Fruit fly (Drosophila melanogaster): ENCODE results near the gene sp3.

sp3 gene

DNA sequence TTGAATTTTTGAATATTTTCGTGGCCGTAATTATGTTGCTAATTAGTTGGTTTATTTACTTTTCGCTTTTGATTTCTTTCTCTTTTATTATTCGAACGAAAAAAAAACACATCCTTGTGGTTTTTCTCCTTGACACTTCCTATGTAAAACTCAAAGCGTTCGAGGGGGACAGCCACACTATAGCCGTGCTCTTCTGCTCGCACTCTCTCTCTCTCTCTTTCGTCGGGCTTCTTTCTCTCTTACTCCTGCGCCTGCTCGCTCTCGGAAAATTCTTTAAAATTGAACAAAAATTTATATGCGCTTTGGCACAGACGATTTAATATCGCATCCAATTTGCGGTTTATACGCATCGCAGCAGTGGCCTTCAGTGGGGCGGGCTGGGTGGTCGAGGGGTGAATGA lies 37.2 kb downstream of the sp3 start:
- TF ChIP-seq CG33017 (tag; optimal IDR thresholded peaks at IDR 0.05) (no peak), CG11617 (GFP tag; optimal IDR thresholded peaks at IDR 0.05) (no peak), CG12768 (GFP tag; optimal IDR thresholded peaks at IDR 0.05) (no peak), CG14711 (tag; optimal IDR thresholded peaks at IDR 0.05) (no peak), Mnt (GFP tag; optimal IDR thresholded peaks at IDR 0.05) (no peak)

DNA sequence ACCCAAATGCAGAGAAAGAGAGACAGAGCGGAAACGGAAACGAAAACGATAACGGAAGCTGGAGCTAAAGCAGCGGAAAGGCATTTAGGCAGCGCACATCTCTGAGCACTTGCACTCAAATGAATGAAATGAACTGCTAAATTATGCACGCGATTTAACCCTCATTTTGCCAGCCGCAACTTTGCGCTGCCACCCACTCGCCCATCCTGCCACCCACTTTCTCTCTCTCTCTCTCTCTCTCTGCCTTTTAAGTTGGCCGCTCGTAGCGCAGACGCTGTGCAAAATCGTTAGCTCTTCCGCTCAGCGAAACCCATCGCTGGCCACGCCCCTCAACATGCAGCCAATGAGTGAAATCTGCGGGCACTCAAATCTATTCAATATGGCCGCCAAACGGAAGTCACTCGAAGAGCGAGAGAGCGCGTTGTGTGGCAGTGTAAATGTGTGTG lies 40.7 kb downstream of the sp3 start:
- no peak for TF ChIP-seq CG7101 (tag; optimal IDR thresholded peaks at IDR 0.05)
- TF ChIP-seq CG14711 (tag; optimal IDR thresholded peaks at IDR 0.05) = no peak
- TF ChIP-seq CG33017 (tag; optimal IDR thresholded peaks at IDR 0.05) = no peak
- no peak for TF ChIP-seq tj (GFP tag; optimal IDR thresholded peaks at IDR 0.05)
- no peak for TF ChIP-seq bab1 (GFP tag; optimal IDR thresholded peaks at IDR 0.05)
- no peak for TF ChIP-seq CG5204 (GFP tag; optimal IDR thresholded peaks at IDR 0.05)
- TF ChIP-seq CG11617 (GFP tag; optimal IDR thresholded peaks at IDR 0.05) = no peak
- TF ChIP-seq Hr96 (GFP tag; optimal IDR thresholded peaks at IDR 0.05) = no peak
- no peak for TF ChIP-seq pad (GFP tag; optimal IDR thresholded peaks at IDR 0.05)
- no peak for TF ChIP-seq Crg-1 (GFP tag; optimal IDR thresholded peaks at IDR 0.05)
- TF ChIP-seq ovo (GFP tag; optimal IDR thresholded peaks at IDR 0.05) = no peak
- no peak for TF ChIP-seq CG7045 (GFP tag; optimal IDR thresholded peaks at IDR 0.05)
- no peak for TF ChIP-seq CG12768 (GFP tag; optimal IDR thresholded peaks at IDR 0.05)
- TF ChIP-seq toe (GFP tag; optimal IDR thresholded peaks at IDR 0.05) = no peak
- no peak for TF ChIP-seq Mnt (GFP tag; optimal IDR thresholded peaks at IDR 0.05)
- no peak for TF ChIP-seq cic (GFP tag; optimal IDR thresholded peaks at IDR 0.05)

DNA sequence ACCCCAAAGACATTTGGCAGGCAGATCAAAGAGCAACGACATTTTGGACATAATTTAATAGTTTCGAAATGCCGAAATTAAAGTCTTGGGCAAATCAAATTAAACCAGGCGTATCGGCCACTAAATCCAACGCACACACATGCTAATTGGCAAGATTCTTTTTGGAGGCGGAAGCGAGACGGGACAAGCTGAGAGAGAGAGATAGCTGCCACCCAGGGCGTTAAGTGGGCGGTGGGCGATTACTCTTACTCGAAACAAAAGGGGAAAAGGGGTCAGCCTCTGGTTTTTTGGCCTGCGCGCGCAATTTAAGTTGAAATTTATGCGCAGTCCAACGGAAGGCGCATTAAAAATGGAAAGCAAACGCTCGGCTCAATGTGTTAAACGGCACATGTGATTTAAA lies 42.6 kb downstream of the sp3 start:
- TF ChIP-seq Clk (GFP tag; optimal IDR thresholded peaks at IDR 0.05) = no peak
- no peak for TF ChIP-seq CG1620 (GFP tag; optimal IDR thresholded peaks at IDR 0.05)
- TF ChIP-seq Mnt (GFP tag; optimal IDR thresholded peaks at IDR 0.05) = no peak
- no peak for TF ChIP-seq tj (GFP tag; optimal IDR thresholded peaks at IDR 0.05)
- TF ChIP-seq kay (GFP tag; ENCODE audit: borderline replicate concordance) = no peak
- TF ChIP-seq CG33017 (tag; optimal IDR thresholded peaks at IDR 0.05) = no peak
- TF ChIP-seq Hr96 (GFP tag; optimal IDR thresholded peaks at IDR 0.05) = no peak
- no peak for TF ChIP-seq CG11617 (GFP tag; optimal IDR thresholded peaks at IDR 0.05)
- no peak for TF ChIP-seq toe (GFP tag; optimal IDR thresholded peaks at IDR 0.05)
- no peak for TF ChIP-seq CG5204 (GFP tag; optimal IDR thresholded peaks at IDR 0.05)
- TF ChIP-seq CG12768 (GFP tag; optimal IDR thresholded peaks at IDR 0.05) = no peak
- TF ChIP-seq bab1 (GFP tag; optimal IDR thresholded peaks at IDR 0.05) = no peak
- TF ChIP-seq Crg-1 (GFP tag; optimal IDR thresholded peaks at IDR 0.05) = no peak
- TF ChIP-seq CG14711 (tag; optimal IDR thresholded peaks at IDR 0.05) = no peak

DNA sequence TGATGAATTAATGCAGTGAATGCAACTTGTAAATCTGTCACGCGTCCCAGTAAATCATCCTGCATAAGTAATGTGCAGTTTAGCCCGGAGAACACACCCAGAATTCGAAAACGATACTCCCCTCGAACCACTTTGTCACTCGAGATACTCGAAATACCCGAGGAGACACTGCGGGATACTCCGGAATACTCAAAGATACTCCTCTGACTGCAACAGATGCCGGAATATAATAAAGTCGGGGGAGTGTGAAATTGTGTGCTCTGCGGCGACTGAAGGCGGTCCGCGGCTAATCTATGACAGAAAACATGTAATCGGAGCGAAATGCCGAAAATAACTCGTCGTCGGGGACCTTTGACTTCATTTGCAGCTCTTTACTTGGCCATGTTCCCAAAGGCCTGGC lies 45.6 kb downstream of the sp3 start:
- no peak for TF ChIP-seq CG33017 (tag; optimal IDR thresholded peaks at IDR 0.05)
- TF ChIP-seq Crg-1 (GFP tag; optimal IDR thresholded peaks at IDR 0.05) = no peak
- no peak for TF ChIP-seq Mnt (GFP tag; optimal IDR thresholded peaks at IDR 0.05)
- no peak for TF ChIP-seq CG14711 (tag; optimal IDR thresholded peaks at IDR 0.05)
- TF ChIP-seq kay (GFP tag; ENCODE audit: borderline replicate concordance) = no peak
- no peak for TF ChIP-seq Clk (GFP tag; optimal IDR thresholded peaks at IDR 0.05)
- no peak for TF ChIP-seq pad (GFP tag; optimal IDR thresholded peaks at IDR 0.05)
- TF ChIP-seq cnc (optimal IDR thresholded peaks at IDR 0.05) = no peak
- no peak for TF ChIP-seq Hr96 (GFP tag; optimal IDR thresholded peaks at IDR 0.05)
- no peak for TF ChIP-seq ovo (GFP tag; optimal IDR thresholded peaks at IDR 0.05)
- no peak for TF ChIP-seq CG5204 (GFP tag; optimal IDR thresholded peaks at IDR 0.05)
- no peak for TF ChIP-seq toe (GFP tag; optimal IDR thresholded peaks at IDR 0.05)
- no peak for TF ChIP-seq tj (GFP tag; optimal IDR thresholded peaks at IDR 0.05)

DNA sequence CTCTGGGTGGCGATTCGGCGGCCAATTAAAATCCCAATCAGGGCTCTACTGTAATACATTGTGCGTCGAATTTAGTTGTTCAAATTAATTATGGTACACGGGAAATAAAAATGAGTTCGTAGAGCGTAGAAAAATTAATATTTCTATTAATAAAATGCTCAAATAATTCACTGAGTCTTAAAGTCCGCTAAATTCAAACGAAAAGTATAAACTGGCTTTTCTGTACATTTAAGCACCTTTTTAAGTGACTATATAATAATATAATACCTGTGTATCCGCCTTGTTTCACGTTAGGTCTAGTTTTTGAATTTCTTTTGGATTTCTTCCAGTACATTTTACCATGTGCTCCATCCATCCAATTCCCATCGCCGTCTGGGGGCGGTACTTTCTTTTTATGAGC lies 46.1 kb downstream of the sp3 start:
- TF ChIP-seq cic (GFP tag; optimal IDR thresholded peaks at IDR 0.05) = no peak
- TF ChIP-seq CG7045 (GFP tag; optimal IDR thresholded peaks at IDR 0.05) = no peak
- no peak for TF ChIP-seq CG7101 (tag; optimal IDR thresholded peaks at IDR 0.05)
- TF ChIP-seq toe (GFP tag; optimal IDR thresholded peaks at IDR 0.05) = no peak
- TF ChIP-seq kay (GFP tag; ENCODE audit: borderline replicate concordance) = no peak
- no peak for TF ChIP-seq Mnt (GFP tag; optimal IDR thresholded peaks at IDR 0.05)
- no peak for TF ChIP-seq CG12768 (GFP tag; optimal IDR thresholded peaks at IDR 0.05)
- TF ChIP-seq CG1620 (GFP tag; optimal IDR thresholded peaks at IDR 0.05) = no peak
- no peak for TF ChIP-seq CG5204 (GFP tag; optimal IDR thresholded peaks at IDR 0.05)
- TF ChIP-seq CG14711 (tag; optimal IDR thresholded peaks at IDR 0.05) = no peak
- no peak for TF ChIP-seq pad (GFP tag; optimal IDR thresholded peaks at IDR 0.05)

DNA sequence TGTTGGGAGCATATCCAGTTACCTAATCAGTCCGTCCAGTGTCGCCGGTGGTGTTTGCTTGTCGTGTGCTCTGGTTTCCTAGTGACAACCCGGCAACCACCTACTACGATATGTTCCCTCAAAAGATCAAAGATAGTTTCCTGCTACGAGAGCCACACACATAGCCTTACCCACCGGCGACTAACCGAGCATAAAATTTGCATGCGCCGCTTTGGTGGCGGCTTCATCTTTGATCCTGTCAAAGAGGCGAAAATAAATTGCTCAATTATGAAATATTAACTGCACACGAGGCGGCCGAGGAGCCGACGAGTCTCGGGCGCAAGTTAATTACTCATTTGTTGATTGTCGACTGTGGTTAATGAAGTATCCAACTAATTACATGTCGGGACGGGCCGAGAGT lies 48.3 kb downstream of the sp3 start, which contains the start of gene CG15498:
CG15498 (minus strand) TSS at position 101 of the 400 bp plus-strand sequence.
- no peak for TF ChIP-seq toe (GFP tag; optimal IDR thresholded peaks at IDR 0.05)
- TF ChIP-seq Mnt (GFP tag; optimal IDR thresholded peaks at IDR 0.05) = no peak
- TF ChIP-seq CG33017 (tag; optimal IDR thresholded peaks at IDR 0.05) = no peak
- no peak for TF ChIP-seq CG7101 (tag; optimal IDR thresholded peaks at IDR 0.05)
- TF ChIP-seq kay (GFP tag; ENCODE audit: borderline replicate concordance) = no peak
- no peak for TF ChIP-seq CG1620 (GFP tag; optimal IDR thresholded peaks at IDR 0.05)
- no peak for TF ChIP-seq CG11617 (GFP tag; optimal IDR thresholded peaks at IDR 0.05)
- no peak for TF ChIP-seq CG12768 (GFP tag; optimal IDR thresholded peaks at IDR 0.05)
- no peak for TF ChIP-seq cnc (optimal IDR thresholded peaks at IDR 0.05)
- no peak for TF ChIP-seq CG5204 (GFP tag; optimal IDR thresholded peaks at IDR 0.05)
- TF ChIP-seq CG14711 (tag; optimal IDR thresholded peaks at IDR 0.05) = no peak
- TF ChIP-seq ovo (GFP tag; optimal IDR thresholded peaks at IDR 0.05) = no peak
- no peak for TF ChIP-seq pad (GFP tag; optimal IDR thresholded peaks at IDR 0.05)
- TF ChIP-seq CG7045 (GFP tag; optimal IDR thresholded peaks at IDR 0.05) = no peak
- no peak for TF ChIP-seq Crg-1 (GFP tag; optimal IDR thresholded peaks at IDR 0.05)
- no peak for TF ChIP-seq bab1 (GFP tag; optimal IDR thresholded peaks at IDR 0.05)
